Worm (Caenorhabditis elegans) whole organism, young adult: ENCODE measurements around the gene C48D1.9.

Experiments used
- aptf-2 ChIP-seq: fragments of 200-800 bp; sonication (Bioruptor generic); conservative IDR thresholded peaks from 2 replicates; pipeline ENCODE4 v1.3.6; 2022; ENCODE audit warnings: missing genetic modification reagents, missing genetic modification characterization, missing compliant biosample characterization
- ceh-91 ChIP-seq: fragments of 200-800 bp; sonication (Bioruptor generic); IDR thresholded peaks from 2 replicates; pipeline ENCODE4 v1.3.6; 2022; ENCODE audit warnings: missing genetic modification reagents, missing genetic modification characterization, missing compliant biosample characterization
- nfya-1 ChIP-seq: sonication (generic microtip); optimal IDR thresholded peaks from 2 replicates; lab custom pipeline; 2017; ENCODE audit warnings: antibody characterized with exemption, missing compliant biosample characterization, missing genetic modification characterization, borderline replicate concordance; ENCODE audit not compliant: insufficient read depth
- nhr-179 ChIP-seq: sonication (generic microtip); optimal IDR thresholded peaks from 2 replicates; lab custom pipeline; 2016; ENCODE audit warnings: mild to moderate bottlenecking, missing genetic modification characterization, missing compliant biosample characterization
- sdz-38 ChIP-seq: sonication (generic microtip); optimal IDR thresholded peaks from 2 replicates; lab custom pipeline; 2016; ENCODE audit warnings: missing genotype, missing genetic modification characterization, missing compliant biosample characterization
- sea-2 ChIP-seq: fragments of 200-800 bp; sonication (Bioruptor generic); IDR thresholded peaks from 2 replicates; pipeline ENCODE4 v1.3.6; 2022; ENCODE audit warnings: missing genetic modification characterization, missing compliant biosample characterization
- snpc-4 ChIP-seq, 5 experiments: fragments of 150-350 bp in 1 of 5; sonication (generic microtip) in 4 of 5; optimal IDR thresholded peaks; 2 replicates each; lab custom pipeline; 2014 to 2018; ENCODE audit warnings: missing genetic modification characterization in 5 of 5, missing biosample characterization in 3 of 5, antibody characterized with exemption in 2 of 5, mild to moderate bottlenecking in 2 of 5, missing compliant biosample characterization in 2 of 5, missing genotype in 2 of 5, moderate library complexity in 2 of 5, missing genetic modification reagents in 1 of 5
- unc-130 ChIP-seq: sonication (generic microtip); optimal IDR thresholded peaks from 2 replicates; lab custom pipeline; 2016; ENCODE audit warnings: missing genetic modification reagents, missing genetic modification characterization, missing compliant biosample characterization
- unc-62 ChIP-seq: fragments of 150-350 bp; optimal IDR thresholded peaks from 2 replicates; lab custom pipeline; 2014; ENCODE audit warnings: missing biosample characterization, missing genetic modification reagents, missing genetic modification characterization
- ztf-6 ChIP-seq: fragments of 200-800 bp; sonication (Bioruptor generic); IDR thresholded peaks from 2 replicates; pipeline ENCODE4 v1.3.6; 2022; ENCODE audit warnings: missing genetic modification reagents, missing genetic modification characterization, missing compliant biosample characterization

ce11 chrIV:13252211-13252610 is 42.7 kb upstream of the C48D1.9 start, which contains the start of gene ttr-51:
- TF ChIP-seq ceh-91 (GFP tag; lab: Robert Waterston, UW), result no peak
- no peak for TF ChIP-seq unc-130 (GFP tag; lab: Kevin White, UChicago)
- no peak for TF ChIP-seq snpc-4 (GFP tag; optimal IDR thresholded peaks at IDR 0.05; lab: Kevin White, UChicago)
- TF ChIP-seq snpc-4 (tag; optimal IDR thresholded peaks at IDR 0.05; lab: Kevin White, UChicago), result no peak
- no peak for TF ChIP-seq aptf-2
- no peak for TF ChIP-seq ztf-6 (GFP tag; lab: Robert Waterston, UW)
- no peak for TF ChIP-seq nhr-179
- TF ChIP-seq nfya-1 (tag; lab: Kevin White, UChicago), result no peak
- no peak for TF ChIP-seq unc-62
- TF ChIP-seq sea-2 (GFP tag; lab: Robert Waterston, UW), result no peak
- no peak for TF ChIP-seq sdz-38 (tag; lab: Kevin White, UChicago)
